Worm (Caenorhabditis elegans) whole organism, L1 larva: Measurements from ENCODE around the gene eral-1.

Source experiments
- C04F5.9 ChIP-seq: sonication (generic microtip); optimal IDR thresholded peaks from 2 replicates; lab custom pipeline; 2016; ENCODE audit warnings: missing genetic modification characterization, missing compliant biosample characterization
- C34B4.2 ChIP-seq: sonication (generic microtip); optimal IDR thresholded peaks from 2 replicates; lab custom pipeline; 2017; ENCODE audit warnings: mild to moderate bottlenecking, missing genetic modification characterization, missing compliant biosample characterization
- aha-1 ChIP-seq: fragments of 150-350 bp; optimal IDR thresholded peaks from 2 replicates; lab custom pipeline; 2014; ENCODE audit warnings: missing biosample characterization, missing genetic modification characterization
- ama-1 ChIP-seq: fragments of 150-350 bp; optimal IDR thresholded peaks from 2 replicates; lab custom pipeline; 2014
- blmp-1 ChIP-seq: fragments of 150-350 bp; optimal IDR thresholded peaks from 2 replicates; lab custom pipeline; 2014; ENCODE audit warnings: missing biosample characterization, missing genetic modification characterization
- ceh-8 ChIP-seq: fragments of 200-800 bp; sonication (Bioruptor generic); optimal IDR thresholded peaks from 2 replicates; lab custom pipeline; 2018; ENCODE audit warnings: mild to moderate bottlenecking, missing genetic modification characterization, moderate library complexity, missing compliant biosample characterization
- ceh-88 ChIP-seq: fragments of 200-800 bp; sonication (Bioruptor generic); IDR thresholded peaks from 2 replicates; pipeline ENCODE4 v1.3.6; 2022; ENCODE audit warnings: missing genetic modification characterization, missing compliant biosample characterization
- ceh-90 ChIP-seq: sonication (generic microtip); optimal IDR thresholded peaks from 2 replicates; lab custom pipeline; 2016; ENCODE audit warnings: missing genetic modification characterization, missing compliant biosample characterization
- ces-1 ChIP-seq: fragments of 150-350 bp; optimal IDR thresholded peaks from 2 replicates; lab custom pipeline; 2014; ENCODE audit warnings: missing biosample characterization, missing genetic modification reagents, missing genetic modification characterization
- dpl-1 ChIP-seq, 3 experiments: fragments of 150-350 bp in 2 of 3; sonication (generic microtip) in 1 of 3; optimal IDR thresholded peaks; 2 replicates each; lab custom pipeline; 2014 to 2017; ENCODE audit warnings: missing biosample characterization in 3 of 3, missing genetic modification characterization in 3 of 3, missing genetic modification reagents in 3 of 3
- dsc-1 ChIP-seq: sonication (generic microtip); optimal IDR thresholded peaks from 2 replicates; lab custom pipeline; 2016; ENCODE audit warnings: mild to moderate bottlenecking, missing genetic modification characterization, missing compliant biosample characterization
- efl-1 ChIP-seq, 4 experiments: fragments of 150-350 bp; optimal IDR thresholded peaks in 3 of 4; peaks in 1 of 4; 1 replicate in 1 of 4; 2 replicates in 3 of 4; lab custom pipeline; 2014; ENCODE audit warnings: missing biosample characterization in 2 of 4, missing genetic modification characterization in 2 of 4, missing genetic modification reagents in 2 of 4
- efl-3 ChIP-seq: fragments of 200-800 bp; sonication (Bioruptor generic); optimal IDR thresholded peaks from 2 replicates; lab custom pipeline; 2018; ENCODE audit warnings: mild to moderate bottlenecking, missing genetic modification characterization, missing compliant biosample characterization
- egl-27 ChIP-seq, 2 experiments: fragments of 150-350 bp in 1 of 2; sonication (generic microtip); optimal IDR thresholded peaks; 3 replicates each; lab custom pipeline; 2017 to 2018; ENCODE audit warnings: missing biosample characterization in 2 of 2, missing genetic modification characterization in 2 of 2, missing genetic modification reagents in 2 of 2
- fkh-10 ChIP-seq: sonication (generic microtip); optimal IDR thresholded peaks from 2 replicates; lab custom pipeline; 2017; ENCODE audit warnings: missing biosample characterization, missing genetic modification reagents, missing genetic modification characterization
- fkh-8 ChIP-seq: sonication (generic microtip); optimal IDR thresholded peaks from 2 replicates; lab custom pipeline; 2016; ENCODE audit warnings: mild to moderate bottlenecking, missing genetic modification characterization, missing compliant biosample characterization
- grh-1 ChIP-seq: fragments of 200-800 bp; sonication (Bioruptor generic); IDR thresholded peaks from 2 replicates; pipeline ENCODE4 v1.3.6; 2022; ENCODE audit warnings: missing genetic modification reagents, missing genetic modification characterization, missing compliant biosample characterization
- jun-1 ChIP-seq: fragments of 150-350 bp; optimal IDR thresholded peaks from 2 replicates; lab custom pipeline; 2014; ENCODE audit warnings: missing biosample characterization, missing genetic modification reagents, missing genetic modification characterization
- lin-13 ChIP-seq: fragments of 150-350 bp; optimal IDR thresholded peaks from 2 replicates; lab custom pipeline; 2014; ENCODE audit warnings: missing biosample characterization, missing genetic modification reagents, missing genetic modification characterization
- lin-14 ChIP-seq: fragments of 200-800 bp; sonication (Bioruptor generic); optimal IDR thresholded peaks from 2 replicates; lab custom pipeline; 2018; ENCODE audit warnings: mild to moderate bottlenecking, missing genetic modification characterization, moderate library complexity, missing compliant biosample characterization
- lin-35 ChIP-seq, 2 experiments: fragments of 150-350 bp; optimal IDR thresholded peaks; 2 replicates each; lab custom pipeline; 2014; ENCODE audit warnings: missing biosample characterization in 2 of 2, missing genetic modification characterization in 2 of 2, missing genetic modification reagents in 2 of 2
- lin-39 ChIP-seq: fragments of 150-350 bp; optimal IDR thresholded peaks from 2 replicates; lab custom pipeline; 2014; ENCODE audit warnings: missing biosample characterization, missing genetic modification reagents, missing genetic modification characterization
- lsy-2 ChIP-seq, 2 experiments: fragments of 150-350 bp; optimal IDR thresholded peaks; 2 replicates each; lab custom pipeline; 2014; ENCODE audit warnings: missing biosample characterization in 2 of 2, missing genetic modification characterization in 2 of 2
- mdl-1 ChIP-seq, 2 experiments: fragments of 150-350 bp; optimal IDR thresholded peaks; 2 replicates each; lab custom pipeline; 2014 to 2017; ENCODE audit warnings: missing biosample characterization in 2 of 2, missing genetic modification characterization in 2 of 2, inconsistent platforms in 1 of 2
- nhr-19 ChIP-seq: fragments of 200-800 bp; sonication (Bioruptor generic); conservative IDR thresholded peaks from 2 replicates; pipeline ENCODE4 v1.3.6; 2022; ENCODE audit warnings: missing genetic modification characterization, missing compliant biosample characterization
- nhr-77 ChIP-seq: fragments of 150-350 bp; optimal IDR thresholded peaks from 2 replicates; lab custom pipeline; 2014; ENCODE audit warnings: missing biosample characterization, missing genetic modification characterization
- nhr-84 ChIP-seq: sonication (generic microtip); optimal IDR thresholded peaks from 2 replicates; lab custom pipeline; 2017; ENCODE audit warnings: missing biosample characterization, missing genetic modification characterization
- nhr-85 ChIP-seq: sonication (generic microtip); peaks from one replicate; lab custom pipeline; 2016; ENCODE audit warnings: missing genetic modification characterization, inconsistent platforms, missing compliant biosample characterization
- snpc-4 ChIP-seq: fragments of 150-350 bp; optimal IDR thresholded peaks from 2 replicates; lab custom pipeline; 2014; ENCODE audit warnings: missing biosample characterization, missing genetic modification characterization
- sox-4 ChIP-seq: sonication (generic microtip); optimal IDR thresholded peaks from 2 replicates; lab custom pipeline; 2016; ENCODE audit warnings: missing genetic modification characterization, missing compliant biosample characterization
- tbx-2 ChIP-seq: sonication (generic microtip); optimal IDR thresholded peaks from 2 replicates; lab custom pipeline; 2016; ENCODE audit warnings: missing genetic modification characterization, missing compliant biosample characterization
- tlp-1 ChIP-seq: fragments of 150-350 bp; optimal IDR thresholded peaks from 2 replicates; lab custom pipeline; 2014; ENCODE audit warnings: missing biosample characterization, missing genetic modification characterization
- unc-130 ChIP-seq: fragments of 150-350 bp; optimal IDR thresholded peaks from 2 replicates; lab custom pipeline; 2017; ENCODE audit warnings: missing biosample characterization, missing genetic modification characterization, inconsistent platforms
- unc-62 ChIP-seq: fragments of 150-350 bp; optimal IDR thresholded peaks from 2 replicates; lab custom pipeline; 2014; ENCODE audit warnings: missing biosample characterization, missing genetic modification reagents, missing genetic modification characterization
- unc-98 ChIP-seq: fragments of 200-800 bp; sonication (Bioruptor generic); IDR thresholded peaks from 2 replicates; pipeline ENCODE4 v1.3.6; 2022; ENCODE audit warnings: missing genetic modification characterization, missing compliant biosample characterization
- xbp-1 ChIP-seq: sonication (generic microtip); optimal IDR thresholded peaks from 2 replicates; lab custom pipeline; 2016; ENCODE audit warnings: missing genetic modification characterization, missing compliant biosample characterization
- ztf-11 ChIP-seq, 2 experiments: sonication (generic microtip); optimal IDR thresholded peaks; 2 replicates each; lab custom pipeline; 2016 to 2017; ENCODE audit warnings: missing genetic modification characterization in 2 of 2, missing biosample characterization in 1 of 2, missing compliant biosample characterization in 1 of 2
- ztf-4 ChIP-seq: fragments of 150-350 bp; optimal IDR thresholded peaks from 2 replicates; lab custom pipeline; 2014; ENCODE audit warnings: missing biosample characterization, missing genetic modification characterization

eral-1 gene

DNA sequence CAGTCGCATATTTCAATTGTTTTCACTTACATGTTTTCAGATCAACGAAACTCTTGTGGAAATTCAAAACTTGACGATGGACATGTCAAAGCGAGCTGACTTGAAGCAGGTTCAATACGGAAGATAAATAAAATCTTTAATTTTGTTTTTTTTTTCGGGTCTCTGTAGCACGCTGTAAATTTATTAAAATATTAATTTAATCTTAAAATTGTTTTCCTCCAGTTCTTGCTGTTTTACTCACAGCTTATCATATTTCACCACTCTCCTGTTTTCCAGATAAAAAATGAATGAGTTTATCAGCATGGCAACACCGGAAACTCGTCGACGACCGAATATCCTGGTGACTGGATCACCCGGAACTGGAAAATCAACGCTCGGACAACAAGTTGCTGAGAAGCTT lies 6.8 kb upstream of the eral-1 start, which contains the start of gene E02H1.6:
Gene E02H1.6, plus strand, starts transcription at position 301 of the 400 bp plus-strand sequence.
- TF ChIP-seq unc-62 (GFP tag; lab: Kevin White, UChicago) (no peak), ztf-11 (tag; optimal IDR thresholded peaks at IDR 0.05; lab: Kevin White, UChicago) (no peak), lsy-2 (tag; optimal IDR thresholded peaks at IDR 0.05; lab: Kevin White, UChicago) (no peak), dsc-1 (tag; lab: Kevin White, UChicago) (no peak), ztf-4 (tag; lab: Kevin White, UChicago) (no peak), C04F5.9 (no peak), xbp-1 (tag; lab: Kevin White, UChicago) (no peak), fkh-8 (no peak), C34B4.2 (tag; lab: Kevin White, UChicago) (no peak), lin-13 (no peak), ceh-90 (tag; lab: Kevin White, UChicago) (no peak), ces-1 (GFP tag; lab: Kevin White, UChicago) (no peak), lin-35 (GFP tag; optimal IDR thresholded peaks at IDR 0.05; lab: Kevin White, UChicago) (no peak), unc-130 (no peak), grh-1 (GFP tag; lab: Robert Waterston, UW) (no peak), unc-98 (GFP tag; lab: Robert Waterston, UW) (no peak), fkh-10 (GFP tag; lab: Kevin White, UChicago) (no peak), nhr-77 (no peak)

DNA sequence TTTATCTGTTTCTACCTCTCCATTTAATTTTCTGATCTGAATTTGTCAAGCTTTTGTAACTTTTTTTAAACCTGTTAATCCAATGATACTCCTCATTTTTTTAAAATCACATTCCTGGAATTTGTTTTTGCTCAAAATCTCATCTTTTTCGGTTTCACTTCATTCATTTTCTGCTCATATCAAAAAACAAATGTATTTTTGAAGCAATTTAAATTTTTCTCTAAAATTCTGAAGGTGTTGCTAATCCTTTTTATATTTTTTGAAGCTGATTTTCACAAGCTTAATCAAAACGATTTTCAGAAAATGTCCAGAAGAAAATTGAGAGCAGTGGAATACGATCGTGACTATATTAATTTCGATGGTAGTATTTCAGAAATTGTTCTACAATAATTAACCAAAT lies 5.4 kb upstream of the eral-1 start, which contains the start of gene E02H1.5:
Gene E02H1.5, plus strand, starts transcription at position 301 of the 400 bp plus-strand sequence.
- TF ChIP-seq nhr-84 (tag; lab: Kevin White, UChicago): no peak
- no peak for TF ChIP-seq grh-1 (GFP tag; lab: Robert Waterston, UW)
- TF ChIP-seq sox-4 (tag; lab: Kevin White, UChicago): no peak
- TF ChIP-seq snpc-4 (tag; lab: Kevin White, UChicago): no peak
- no peak for TF ChIP-seq mdl-1 (tag; optimal IDR thresholded peaks at IDR 0.05; lab: Kevin White, UChicago)
- TF ChIP-seq nhr-19 (GFP tag; lab: Robert Waterston, UW): no peak
- TF ChIP-seq lin-13: no peak
- no peak for TF ChIP-seq efl-1 (optimal IDR thresholded peaks at IDR 0.05; lab: Kevin White, UChicago)
- TF ChIP-seq efl-1 (GFP tag; optimal IDR thresholded peaks at IDR 0.05 in 1 of 2; lab: Kevin White, UChicago): no peak
- TF ChIP-seq tbx-2: no peak
- TF ChIP-seq blmp-1 (tag; lab: Kevin White, UChicago): no peak
- no peak for TF ChIP-seq lin-35 (GFP tag; optimal IDR thresholded peaks at IDR 0.05; lab: Kevin White, UChicago)
- no peak for TF ChIP-seq xbp-1 (tag; lab: Kevin White, UChicago)
- TF ChIP-seq dpl-1 (GFP tag; optimal IDR thresholded peaks at IDR 0.05; lab: Kevin White, UChicago): no peak
- TF ChIP-seq ama-1 (lab: Kevin White, UChicago): no peak
- no peak for TF ChIP-seq nhr-85 (tag; lab: Kevin White, UChicago)
- no peak for TF ChIP-seq lin-14
- no peak for TF ChIP-seq fkh-10 (GFP tag; lab: Kevin White, UChicago)
- TF ChIP-seq ceh-88 (GFP tag; lab: Robert Waterston, UW): no peak
- TF ChIP-seq unc-130: no peak

DNA sequence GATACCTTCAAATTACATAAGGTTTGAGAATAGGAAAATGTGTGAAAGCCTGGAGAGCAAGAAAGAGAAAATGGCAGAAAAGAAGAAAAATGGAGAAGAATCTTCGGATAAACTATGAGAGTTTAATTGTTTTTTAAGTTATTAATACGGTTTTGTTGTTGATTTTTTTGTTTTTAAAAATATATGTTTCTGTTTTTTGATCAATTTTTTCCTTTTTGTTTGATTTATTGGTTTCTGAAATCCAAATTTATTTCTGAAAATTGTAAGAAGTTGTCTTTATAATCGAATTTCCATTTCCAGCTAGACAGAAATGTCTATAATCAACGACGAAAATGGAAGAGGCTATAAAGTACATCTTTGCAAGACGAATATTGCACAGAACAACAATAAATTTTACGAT lies 3.2 kb upstream of the eral-1 start, which contains the start of gene parp-2:
Gene parp-2, plus strand, starts transcription at position 301 of the 400 bp plus-strand sequence.
- TF ChIP-seq jun-1 (tag; lab: Kevin White, UChicago) (no peak), efl-3 (no peak), egl-27 (tag; optimal IDR thresholded peaks at IDR 0.05; lab: Kevin White, UChicago) (no peak), lin-14 (no peak), aha-1 (tag; lab: Kevin White, UChicago) (no peak), ceh-8 (no peak), tlp-1 (no peak), ama-1 (lab: Kevin White, UChicago) (no peak), unc-62 (GFP tag; lab: Kevin White, UChicago) (no peak), tbx-2 (no peak), fkh-10 (GFP tag; lab: Kevin White, UChicago) (no peak), lin-39 (no peak)
